Fruit fly (Drosophila melanogaster) whole organism, embryonic: ENCODE data around the gene REG.

ENCODE experiments used
- Ada2b ChIP-seq: fragments of 200-800 bp; sonication (Bioruptor generic); IDR thresholded peaks from 2 replicates; pipeline ENCODE4 v1.3.6; 2022; ENCODE audit warnings: missing biosample characterization, missing genetic modification characterization
- Asciz ChIP-seq: fragments of 200-800 bp; sonication (Bioruptor generic); optimal IDR thresholded peaks from 2 replicates; lab custom pipeline; 2017; ENCODE audit warnings: missing biosample characterization, mild to moderate bottlenecking, missing genetic modification characterization, missing genetic modification reagents
- CG10366 ChIP-seq: fragments of 200-800 bp; sonication (Bioruptor generic); IDR thresholded peaks from 2 replicates; pipeline ENCODE4 v1.3.6; 2022; ENCODE audit warnings: missing biosample characterization, missing genetic modification characterization
- CG12744 ChIP-seq: fragments of 200-800 bp; sonication (Bioruptor generic); optimal IDR thresholded peaks from 2 replicates; lab custom pipeline; 2016; ENCODE audit warnings: missing biosample characterization, missing genetic modification characterization
- CG13287 ChIP-seq: fragments of 200-800 bp; sonication (Bioruptor generic); IDR thresholded peaks from 2 replicates; pipeline ENCODE4 v1.3.6; 2022; ENCODE audit warnings: missing biosample characterization, missing genetic modification characterization; ENCODE audit not compliant: partially characterized antibody
- CG14014 ChIP-seq: fragments of 200-800 bp; sonication (Bioruptor generic); IDR thresholded peaks from 2 replicates; pipeline ENCODE4 v1.3.6; 2022; ENCODE audit warnings: missing biosample characterization, missing genetic modification characterization
- CG14441 ChIP-seq: fragments of 200-800 bp; sonication (Bioruptor generic); IDR thresholded peaks from 2 replicates; pipeline ENCODE4 v1.3.6; 2022; ENCODE audit warnings: missing biosample characterization, missing genetic modification characterization
- CG2678 ChIP-seq: fragments of 200-800 bp; sonication (Bioruptor generic); optimal IDR thresholded peaks from 3 replicates; lab custom pipeline; 2019; ENCODE audit warnings: missing biosample characterization, mild to moderate bottlenecking, missing genetic modification characterization, moderate library complexity
- CG32532 ChIP-seq: fragments of 200-800 bp; sonication (Bioruptor generic); IDR thresholded peaks from 2 replicates; pipeline ENCODE4 v1.3.6; 2022; ENCODE audit warnings: missing biosample characterization, missing genetic modification characterization
- CG32772 ChIP-seq: fragments of 200-800 bp; sonication (Bioruptor generic); IDR thresholded peaks from 2 replicates; pipeline ENCODE4 v1.3.6; 2022; ENCODE audit warnings: missing biosample characterization, missing genetic modification characterization
- CG34224 ChIP-seq: fragments of 200-800 bp; sonication (Bioruptor generic); IDR thresholded peaks from 3 replicates; pipeline ENCODE4 v1.3.6; 2022; ENCODE audit warnings: missing biosample characterization, missing genetic modification characterization; ENCODE audit not compliant: partially characterized antibody
- CG7372 ChIP-seq: fragments of 200-800 bp; sonication (Bioruptor generic); IDR thresholded peaks from 2 replicates; pipeline ENCODE4 v1.3.6; 2022; ENCODE audit warnings: missing biosample characterization, missing genetic modification characterization
- CG7839 ChIP-seq: fragments of 200-800 bp; sonication (Bioruptor generic); optimal IDR thresholded peaks from 3 replicates; lab custom pipeline; 2018; ENCODE audit warnings: missing biosample characterization, mild to moderate bottlenecking, missing genetic modification characterization, moderate library complexity
- Doc2 ChIP-seq: fragments of 200-800 bp; sonication (Bioruptor generic); IDR thresholded peaks from 2 replicates; pipeline ENCODE4 v1.3.6; 2022; ENCODE audit warnings: missing biosample characterization, missing genetic modification characterization
- E2f2 ChIP-seq: fragments of 200-800 bp; sonication (Bioruptor generic); IDR thresholded peaks from 2 replicates; pipeline ENCODE4 v1.3.6; 2022; ENCODE audit warnings: missing biosample characterization, missing genetic modification characterization
- Eip74EF ChIP-seq, 2 experiments: fragments of 200-800 bp in 1 of 2; fragments of >200 bp in 1 of 2; sonication (Bioruptor generic) in 1 of 2; optimal IDR thresholded peaks; 2 replicates each; lab custom pipeline; 2017 to 2019; ENCODE audit warnings: missing biosample characterization in 2 of 2, missing genetic modification characterization in 2 of 2, mild to moderate bottlenecking in 1 of 2, moderate library complexity in 1 of 2
- Fer1 ChIP-seq: fragments of 200-800 bp; sonication (Bioruptor generic); optimal IDR thresholded peaks from 2 replicates; lab custom pipeline; 2017; ENCODE audit warnings: missing biosample characterization, mild to moderate bottlenecking, missing genetic modification characterization
- Med ChIP-seq: fragments of 200-800 bp; sonication (Bioruptor generic); peaks from one replicate; lab custom pipeline; 2016; ENCODE audit warnings: missing biosample characterization, missing genetic modification characterization, mild to moderate bottlenecking, inconsistent platforms, moderate library complexity
- NC2α ChIP-seq: fragments of 200-800 bp; sonication (Bioruptor generic); optimal IDR thresholded peaks from 2 replicates; lab custom pipeline; 2016; ENCODE audit warnings: missing biosample characterization, missing genetic modification characterization
- NFAT ChIP-seq: fragments of 200-800 bp; sonication (Bioruptor generic); IDR thresholded peaks from 2 replicates; pipeline ENCODE4 v1.3.6; 2022; ENCODE audit warnings: missing biosample characterization, missing genetic modification characterization
- Pdp1 ChIP-seq, 2 experiments: fragments of 200-800 bp; sonication (Bioruptor generic); optimal IDR thresholded peaks; 3 replicates each; lab custom pipeline; 2016; ENCODE audit warnings: missing biosample characterization in 2 of 2, missing genetic modification characterization in 2 of 2, mild to moderate bottlenecking in 1 of 2, moderate library complexity in 1 of 2
- Ptx1 ChIP-seq: fragments of 200-800 bp; sonication (Bioruptor generic); IDR thresholded peaks from 2 replicates; pipeline ENCODE4 v1.3.6; 2022; ENCODE audit warnings: missing biosample characterization, missing genetic modification characterization
- Sox100B ChIP-seq: fragments of 200-800 bp; sonication (Bioruptor generic); optimal IDR thresholded peaks from 3 replicates; lab custom pipeline; 2018; ENCODE audit warnings: missing biosample characterization, mild to moderate bottlenecking, missing genetic modification characterization
- abd-A ChIP-seq: fragments of 200-800 bp; sonication (Bioruptor generic); optimal IDR thresholded peaks from 3 replicates; lab custom pipeline; 2019; ENCODE audit warnings: missing biosample characterization, mild to moderate bottlenecking, missing genetic modification characterization, moderate library complexity
- ara ChIP-seq: fragments of 200-800 bp; sonication (Bioruptor generic); IDR thresholded peaks from 2 replicates; pipeline ENCODE4 v1.3.6; 2022; ENCODE audit warnings: missing biosample characterization, missing genetic modification characterization
- ash1 ChIP-seq: fragments of 200-800 bp; sonication (Bioruptor generic); optimal IDR thresholded peaks from 2 replicates; lab custom pipeline; 2018; ENCODE audit warnings: missing biosample characterization, mild to moderate bottlenecking, missing genetic modification characterization
- bowl ChIP-seq: fragments of 200-800 bp; sonication (Bioruptor generic); IDR thresholded peaks from 2 replicates; pipeline ENCODE4 v1.3.6; 2022; ENCODE audit warnings: missing biosample characterization, missing genetic modification characterization
- bsh ChIP-seq, 2 experiments: fragments of 200-800 bp; sonication (Bioruptor generic); optimal IDR thresholded peaks; 2 replicates each; lab custom pipeline; 2017 to 2018; ENCODE audit warnings: mild to moderate bottlenecking in 2 of 2, missing biosample characterization in 2 of 2, missing genetic modification characterization in 2 of 2, moderate library complexity in 1 of 2
- caup ChIP-seq: fragments of 200-800 bp; sonication (Bioruptor generic); optimal IDR thresholded peaks from 3 replicates; lab custom pipeline; 2017; ENCODE audit warnings: missing biosample characterization, mild to moderate bottlenecking, missing genetic modification characterization, moderate library complexity; ENCODE audit not compliant: severe bottlenecking
- chinmo ChIP-seq: fragments of 200-800 bp; sonication (Bioruptor generic); IDR thresholded peaks from 4 replicates; pipeline ENCODE4 v1.3.6; 2022; ENCODE audit warnings: missing biosample characterization, missing genetic modification characterization; ENCODE audit not compliant: partially characterized antibody
- chm ChIP-seq: fragments of 200-800 bp; sonication (Bioruptor generic); IDR thresholded peaks from 2 replicates; pipeline ENCODE4 v1.3.6; 2022; ENCODE audit warnings: missing biosample characterization, missing genetic modification characterization
- crol ChIP-seq: fragments of 200-800 bp; sonication (Bioruptor generic); IDR thresholded peaks from 2 replicates; pipeline ENCODE4 v1.3.6; 2022; ENCODE audit warnings: missing biosample characterization, missing genetic modification characterization
- exex ChIP-seq: fragments of 200-800 bp; sonication (Bioruptor generic); optimal IDR thresholded peaks from 4 replicates; lab custom pipeline; 2018; ENCODE audit warnings: missing biosample characterization, mild to moderate bottlenecking, missing genetic modification characterization, moderate library complexity
- grau ChIP-seq: fragments of 200-800 bp; optimal IDR thresholded peaks from 3 replicates; lab custom pipeline; 2019; ENCODE audit warnings: missing biosample characterization, mild to moderate bottlenecking, missing genetic modification characterization, moderate library complexity
- grn ChIP-seq: fragments of 200-800 bp; sonication (Bioruptor generic); optimal IDR thresholded peaks from 3 replicates; lab custom pipeline; 2017; ENCODE audit warnings: missing biosample characterization, missing genetic modification characterization
- ken ChIP-seq: fragments of 200-800 bp; sonication (Bioruptor generic); IDR thresholded peaks from 3 replicates; pipeline ENCODE4 v1.3.6; 2022; ENCODE audit warnings: missing biosample characterization, missing genetic modification characterization
- nerfin-1 ChIP-seq: fragments of 200-800 bp; sonication (Bioruptor generic); optimal IDR thresholded peaks from 3 replicates; lab custom pipeline; 2019; ENCODE audit warnings: missing biosample characterization, mild to moderate bottlenecking, missing genetic modification characterization, moderate library complexity
- prd ChIP-seq, 3 experiments: fragments of >200 bp in 2 of 3; fragments of 200-800 bp in 1 of 3; sonication (Bioruptor generic) in 1 of 3; optimal IDR thresholded peaks in 2 of 3; IDR thresholded peaks in 1 of 3; 2 replicates in 2 of 3; 3 replicates in 1 of 3; pipeline versions ENCODE4 v1.3.6 to Lab custom; 2017 to 2022; ENCODE audit warnings: missing biosample characterization in 1 of 3, missing genetic modification characterization in 1 of 3
- psq ChIP-seq: fragments of 200-800 bp; sonication (Bioruptor generic); optimal IDR thresholded peaks from 2 replicates; lab custom pipeline; 2017; ENCODE audit warnings: missing biosample characterization, missing genetic modification characterization
- ranshi ChIP-seq: fragments of 200-800 bp; sonication (Bioruptor generic); IDR thresholded peaks from 2 replicates; pipeline ENCODE4 v1.3.6; 2022; ENCODE audit warnings: missing biosample characterization, missing genetic modification characterization
- row ChIP-seq: fragments of 200-800 bp; sonication (Bioruptor generic); IDR thresholded peaks from 3 replicates; pipeline ENCODE4 v1.3.6; 2022; ENCODE audit warnings: missing biosample characterization, missing genetic modification characterization
- slbo ChIP-seq: fragments of 200-800 bp; sonication (Bioruptor generic); IDR thresholded peaks from 2 replicates; pipeline ENCODE4 v1.3.6; 2022; ENCODE audit warnings: missing biosample characterization, missing genetic modification characterization
- slou ChIP-seq: fragments of 200-800 bp; sonication (Bioruptor generic); optimal IDR thresholded peaks from 3 replicates; lab custom pipeline; 2016; ENCODE audit warnings: missing biosample characterization, missing genetic modification characterization
- sqz ChIP-seq: fragments of 200-800 bp; sonication (Bioruptor generic); optimal IDR thresholded peaks from 3 replicates; lab custom pipeline; 2018; ENCODE audit warnings: missing biosample characterization, mild to moderate bottlenecking, missing genetic modification characterization
- tll ChIP-seq, 2 experiments: fragments of 200-800 bp in 1 of 2; fragments of >200 bp in 1 of 2; sonication (Bioruptor generic) in 1 of 2; optimal IDR thresholded peaks; 2 replicates each; lab custom pipeline; 2017 to 2019; ENCODE audit warnings: missing biosample characterization in 2 of 2, missing genetic modification characterization in 2 of 2, mild to moderate bottlenecking in 1 of 2, moderate library complexity in 1 of 2
- vvl ChIP-seq: fragments of 200-800 bp; sonication (Bioruptor generic); IDR thresholded peaks from 2 replicates; pipeline ENCODE4 v1.3.6; 2022; ENCODE audit warnings: missing biosample characterization, missing genetic modification characterization
- wdn ChIP-seq: fragments of 200-800 bp; sonication (Bioruptor generic); IDR thresholded peaks from 2 replicates; pipeline ENCODE4 v1.3.6; 2022; ENCODE audit warnings: missing biosample characterization, missing genetic modification characterization

Gene REG

DNA sequence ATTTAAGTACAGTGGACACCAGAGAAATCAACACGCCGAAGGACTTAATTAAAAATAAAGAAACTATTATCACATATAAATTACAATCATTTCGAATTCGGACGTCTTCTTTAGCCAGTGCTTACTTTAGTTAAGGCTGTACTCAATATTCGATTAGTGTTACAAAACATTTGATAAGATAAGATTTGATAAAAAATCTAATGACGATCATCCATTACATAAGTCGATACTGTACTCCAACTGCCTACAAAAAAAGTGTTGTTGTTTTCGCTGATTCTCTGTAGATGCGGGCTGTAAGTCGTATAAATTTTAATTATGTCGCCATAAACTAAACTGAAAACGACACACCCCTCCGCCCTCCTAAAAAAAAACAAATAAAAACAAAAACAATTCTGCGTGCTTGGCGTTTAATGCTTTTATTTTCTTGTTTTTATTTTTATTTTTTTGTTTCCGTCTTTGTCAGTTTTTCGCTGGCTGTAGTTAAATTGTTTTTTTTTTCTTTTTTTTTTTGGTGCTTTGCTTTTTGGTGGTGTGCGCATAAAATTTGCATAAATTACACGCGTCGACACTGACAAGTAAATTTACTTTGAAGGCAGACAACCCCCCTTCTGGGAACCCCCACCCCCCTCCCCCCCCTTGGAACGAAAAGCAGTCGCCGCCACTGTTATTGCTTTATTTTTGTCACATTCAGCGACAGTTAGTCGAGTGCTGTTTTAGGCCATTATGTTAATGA lies 22.8 kb downstream of the REG start (continued):
- TF ChIP-seq Eip74EF (GFP tag; optimal IDR thresholded peaks at IDR 0.05; lab: Kevin White, UChicago) (peak in 1 of 2 experiments; percentile 36), slou (GFP tag; lab: Kevin White, UChicago) (no peak), Sox100B (no peak), NC2α (GFP tag; lab: Kevin White, UChicago) (no peak), NFAT (GFP tag; lab: Robert Waterston, UW) (peak; percentile 25; the same call in 1 of the 2 replicates), E2f2 (GFP tag; lab: Robert Waterston, UW) (no peak), slbo (GFP tag; lab: Robert Waterston, UW) (peak; percentile 58), CG12744 (no peak), Doc2 (GFP tag; lab: Robert Waterston, UW) (no peak), CG32532 (GFP tag; lab: Robert Waterston, UW) (peak; percentile 44; the same call in 1 of the 2 replicates), wdn (peak; percentile 31; the same call in 1 of the 2 replicates), CG10366 (GFP tag; lab: Robert Waterston, UW) (peak; percentile 38; the same call in 1 of the 2 replicates), exex (peak; percentile 85), grn (GFP tag; lab: Kevin White, UChicago) (peak; percentile 13), abd-A (peak; percentile 72), ash1 (GFP tag; lab: Kevin White, UChicago) (no peak), chm (GFP tag; lab: Robert Waterston, UW) (0 out of 2 replicates have a peak, but pooled peaks have one; percentile 16), CG14441 (GFP tag; lab: Robert Waterston, UW) (peak; percentile 43; the same call in 1 of the 2 replicates), crol (GFP tag; lab: Robert Waterston, UW) (peak; percentile 91), caup (GFP tag; lab: Kevin White, UChicago) (no peak), ara (GFP tag; lab: Robert Waterston, UW) (0 out of 2 replicates have a peak, but pooled peaks have one; percentile 7), CG13287 (GFP tag; lab: Robert Waterston, UW) (0 out of 2 replicates have a peak, but pooled peaks have one; percentile 10), bsh (GFP tag; optimal IDR thresholded peaks at IDR 0.05; lab: Kevin White, UChicago) (no peak), psq (no peak), Pdp1 (GFP tag; optimal IDR thresholded peaks at IDR 0.05; lab: Kevin White, UChicago) (peak in 1 of 2 experiments; percentile 87), CG14014 (GFP tag; lab: Robert Waterston, UW) (peak; percentile 8; the same call in 1 of the 2 replicates), prd (optimal IDR thresholded peaks at IDR 0.05; lab: Kevin White, UChicago) (no peak), prd (GFP tag; IDR thresholded peaks at IDR 0.05; lab: Robert Waterston, UW) (peak; percentile 33; the same call in 1 of the 3 replicates), CG34224 (GFP tag; lab: Robert Waterston, UW) (no peak), tll (GFP tag; optimal IDR thresholded peaks at IDR 0.05; lab: Kevin White, UChicago) (no peak), bowl (GFP tag; lab: Robert Waterston, UW) (0 out of 2 replicates have a peak, but pooled peaks have one; percentile 16), row (GFP tag; lab: Robert Waterston, UW) (peak; percentile 29), grau (tag; lab: Kevin White, UChicago) (peak; percentile 94), ken (0 out of 3 replicates have a peak, but pooled peaks have one; percentile 10), CG7839 (tag; lab: Kevin White, UChicago) (no peak), Med (GFP tag; lab: Kevin White, UChicago) (peak; percentile 79), CG32772 (GFP tag; lab: Robert Waterston, UW) (peak; percentile 54), Ptx1 (0 out of 2 replicates have a peak, but pooled peaks have one; percentile 6), vvl (peak; percentile 95), Fer1 (GFP tag; lab: Kevin White, UChicago) (no peak), CG7372 (GFP tag; lab: Robert Waterston, UW) (no peak), ranshi (GFP tag; lab: Robert Waterston, UW) (peak; percentile 31), Ada2b (GFP tag; lab: Robert Waterston, UW) (no peak), chinmo (GFP tag; lab: Robert Waterston, UW) (peak; percentile 75; the same call in 1 of the 4 replicates), Asciz (GFP tag; lab: Kevin White, UChicago) (no peak), CG2678 (tag; lab: Kevin White, UChicago) (peak; percentile 7), sqz (GFP tag; lab: Kevin White, UChicago) (peak; percentile 56), nerfin-1 (no peak)
